Worm (Caenorhabditis elegans) whole organism, late embryonic: ENCODE data around the gene slc-17.4.
A peak's percentile ranks its signal among the peaks of the same experiment; 100 is the strongest.

ENCODE experiments used
- C38D4.7 ChIP-seq: fragments of 200-800 bp; sonication (Bioruptor generic); optimal IDR thresholded peaks from 2 replicates; lab custom pipeline; 2018; ENCODE audit warnings: mild to moderate bottlenecking, missing genetic modification characterization, moderate library complexity, missing compliant biosample characterization
- K02D7.2 ChIP-seq: sonication (generic microtip); optimal IDR thresholded peaks from 2 replicates; lab custom pipeline; 2017; ENCODE audit warnings: mild to moderate bottlenecking, missing genetic modification characterization, missing compliant biosample characterization
- K09A11.1 ChIP-seq: sonication (generic microtip); optimal IDR thresholded peaks from 2 replicates; lab custom pipeline; 2017; ENCODE audit warnings: antibody characterized with exemption, mild to moderate bottlenecking, missing genetic modification characterization, missing compliant biosample characterization; ENCODE audit not compliant: insufficient read depth
- T23F11.4 ChIP-seq: fragments of 200-800 bp; sonication (Bioruptor generic); optimal IDR thresholded peaks from 2 replicates; lab custom pipeline; 2018; ENCODE audit warnings: mild to moderate bottlenecking, missing genetic modification characterization, missing compliant biosample characterization
- Y22D7AL.16 ChIP-seq: sonication (generic microtip); optimal IDR thresholded peaks from 2 replicates; lab custom pipeline; 2016; ENCODE audit warnings: missing genetic modification characterization, missing compliant biosample characterization
- ahr-1 ChIP-seq: sonication (generic microtip); optimal IDR thresholded peaks from 2 replicates; lab custom pipeline; 2016; ENCODE audit warnings: missing genetic modification characterization, missing compliant biosample characterization
- ama-1 ChIP-seq: fragments of 150-350 bp; optimal IDR thresholded peaks from 2 replicates; lab custom pipeline; 2014
- ceh-18 ChIP-seq: sonication (generic microtip); optimal IDR thresholded peaks from 2 replicates; lab custom pipeline; 2016; ENCODE audit warnings: missing genetic modification characterization, missing compliant biosample characterization
- ceh-19 ChIP-seq: fragments of 200-800 bp; sonication (Bioruptor generic); optimal IDR thresholded peaks from 2 replicates; lab custom pipeline; 2018; ENCODE audit warnings: mild to moderate bottlenecking, missing genetic modification characterization, missing compliant biosample characterization
- ceh-2 ChIP-seq: sonication (generic microtip); optimal IDR thresholded peaks from 2 replicates; lab custom pipeline; 2016; ENCODE audit warnings: missing genotype, missing genetic modification characterization, missing compliant biosample characterization
- ceh-22 ChIP-seq: sonication (generic microtip); optimal IDR thresholded peaks from 2 replicates; lab custom pipeline; 2017; ENCODE audit warnings: missing biosample characterization, missing genetic modification characterization
- ceh-24 ChIP-seq: sonication (generic microtip); optimal IDR thresholded peaks from 2 replicates; lab custom pipeline; 2016; ENCODE audit warnings: mild to moderate bottlenecking, missing genetic modification characterization, missing compliant biosample characterization
- ceh-30 ChIP-seq: fragments of 150-350 bp; optimal IDR thresholded peaks from 2 replicates; lab custom pipeline; 2014; ENCODE audit warnings: missing biosample characterization, missing genetic modification characterization
- ceh-31 ChIP-seq: sonication (generic microtip); optimal IDR thresholded peaks from 2 replicates; lab custom pipeline; 2016; ENCODE audit warnings: missing genetic modification characterization, missing compliant biosample characterization
- ceh-45 ChIP-seq: fragments of 200-800 bp; sonication (Bioruptor generic); IDR thresholded peaks from 2 replicates; pipeline ENCODE4 v1.3.6; 2022; ENCODE audit warnings: missing genetic modification reagents, missing genetic modification characterization, missing compliant biosample characterization
- ceh-48 ChIP-seq: sonication (generic microtip); optimal IDR thresholded peaks from 2 replicates; lab custom pipeline; 2016; ENCODE audit warnings: missing genetic modification characterization, inconsistent platforms, missing compliant biosample characterization
- che-1 ChIP-seq: sonication (generic microtip); optimal IDR thresholded peaks from 2 replicates; lab custom pipeline; 2016; ENCODE audit warnings: mild to moderate bottlenecking, missing genetic modification characterization, missing compliant biosample characterization
- dmd-4 ChIP-seq: sonication (generic microtip); optimal IDR thresholded peaks from 2 replicates; lab custom pipeline; 2016; ENCODE audit warnings: borderline replicate concordance, missing genetic modification characterization, missing compliant biosample characterization
- elt-2 ChIP-seq: sonication (generic microtip); optimal IDR thresholded peaks from 2 replicates; lab custom pipeline; 2016; ENCODE audit warnings: missing genetic modification reagents, missing genetic modification characterization, missing compliant biosample characterization
- elt-4 ChIP-seq: sonication (generic microtip); optimal IDR thresholded peaks from 2 replicates; lab custom pipeline; 2016; ENCODE audit warnings: missing genetic modification characterization, missing compliant biosample characterization
- ets-4 ChIP-seq: sonication (generic microtip); optimal IDR thresholded peaks from 2 replicates; lab custom pipeline; 2016; ENCODE audit warnings: missing genetic modification characterization, missing compliant biosample characterization
- eyg-1 ChIP-seq: sonication (generic microtip); optimal IDR thresholded peaks from 2 replicates; lab custom pipeline; 2016; ENCODE audit warnings: missing genotype, missing genetic modification characterization, missing compliant biosample characterization
- fax-1 ChIP-seq: sonication (generic microtip); optimal IDR thresholded peaks from 2 replicates; lab custom pipeline; 2016; ENCODE audit warnings: missing genotype, missing genetic modification characterization, missing compliant biosample characterization
- fkh-6 ChIP-seq: sonication (generic microtip); optimal IDR thresholded peaks from 2 replicates; lab custom pipeline; 2016; ENCODE audit warnings: missing genetic modification characterization, missing compliant biosample characterization
- gmeb-2 ChIP-seq: sonication (generic microtip); optimal IDR thresholded peaks from 2 replicates; lab custom pipeline; 2016; ENCODE audit warnings: missing genetic modification characterization, inconsistent platforms, missing compliant biosample characterization
- hlh-15 ChIP-seq: sonication (generic microtip); optimal IDR thresholded peaks from 2 replicates; lab custom pipeline; 2016; ENCODE audit warnings: missing genetic modification characterization, missing compliant biosample characterization
- hlh-8 ChIP-seq: sonication (generic microtip); optimal IDR thresholded peaks from 2 replicates; lab custom pipeline; 2016; ENCODE audit warnings: missing genotype, missing genetic modification characterization, missing compliant biosample characterization
- lin-11 ChIP-seq: fragments of 200-800 bp; sonication (Bioruptor generic); optimal IDR thresholded peaks from 2 replicates; lab custom pipeline; 2018; ENCODE audit warnings: mild to moderate bottlenecking, missing genetic modification characterization, missing compliant biosample characterization
- mec-3 ChIP-seq: sonication (generic microtip); optimal IDR thresholded peaks from 2 replicates; lab custom pipeline; 2016; ENCODE audit warnings: borderline replicate concordance, missing genetic modification characterization, missing compliant biosample characterization
- npax-4 ChIP-seq: sonication (generic microtip); optimal IDR thresholded peaks from 2 replicates; lab custom pipeline; 2016; ENCODE audit warnings: missing genetic modification characterization, missing compliant biosample characterization
- odd-2 ChIP-seq: sonication (generic microtip); optimal IDR thresholded peaks from 2 replicates; lab custom pipeline; 2017; ENCODE audit warnings: antibody characterized with exemption, mild to moderate bottlenecking, missing genetic modification characterization, missing compliant biosample characterization
- pag-3 ChIP-seq: sonication (generic microtip); optimal IDR thresholded peaks from 2 replicates; lab custom pipeline; 2016; ENCODE audit warnings: missing compliant biosample characterization, missing genetic modification characterization, borderline replicate concordance
- pat-9 ChIP-seq: fragments of 200-800 bp; sonication (Bioruptor generic); optimal IDR thresholded peaks from 2 replicates; lab custom pipeline; 2018; ENCODE audit warnings: mild to moderate bottlenecking, missing genetic modification characterization, moderate library complexity, missing compliant biosample characterization
- pha-4 ChIP-seq: fragments of 150-350 bp; optimal IDR thresholded peaks from 2 replicates; lab custom pipeline; 2018; ENCODE audit warnings: missing biosample characterization, missing genetic modification reagents, missing genetic modification characterization
- pqm-1 ChIP-seq: sonication (generic microtip); optimal IDR thresholded peaks from 2 replicates; lab custom pipeline; 2016; ENCODE audit warnings: missing genetic modification characterization, missing compliant biosample characterization
- pros-1 ChIP-seq: fragments of 150-350 bp; optimal IDR thresholded peaks from 2 replicates; lab custom pipeline; 2014; ENCODE audit warnings: missing biosample characterization, missing genetic modification reagents, missing genetic modification characterization
- ref-2 ChIP-seq: sonication (generic microtip); optimal IDR thresholded peaks from 2 replicates; lab custom pipeline; 2016; ENCODE audit warnings: missing genetic modification characterization, missing compliant biosample characterization
- rnt-1 ChIP-seq: sonication (generic microtip); optimal IDR thresholded peaks from 2 replicates; lab custom pipeline; 2016; ENCODE audit warnings: missing genetic modification characterization, missing compliant biosample characterization
- sdc-2 ChIP-seq: sonication (generic microtip); optimal IDR thresholded peaks from 2 replicates; lab custom pipeline; 2016; ENCODE audit warnings: missing genotype, missing genetic modification characterization, missing compliant biosample characterization
- sox-4 ChIP-seq: sonication (generic microtip); optimal IDR thresholded peaks from 2 replicates; lab custom pipeline; 2017; ENCODE audit warnings: mild to moderate bottlenecking, missing genetic modification characterization, inconsistent platforms, missing compliant biosample characterization
- syd-9 ChIP-seq: sonication (generic microtip); optimal IDR thresholded peaks from 2 replicates; lab custom pipeline; 2016; ENCODE audit warnings: mild to moderate bottlenecking, missing genetic modification characterization, moderate library complexity, missing compliant biosample characterization
- tbx-2 ChIP-seq: sonication (generic microtip); optimal IDR thresholded peaks from 2 replicates; lab custom pipeline; 2016; ENCODE audit warnings: missing genetic modification characterization, missing compliant biosample characterization
- ttx-3 ChIP-seq: sonication (generic microtip); optimal IDR thresholded peaks from 2 replicates; lab custom pipeline; 2016; ENCODE audit warnings: missing genetic modification reagents, missing genetic modification characterization, missing compliant biosample characterization
- unc-42 ChIP-seq: sonication (generic microtip); optimal IDR thresholded peaks from 2 replicates; lab custom pipeline; 2016; ENCODE audit warnings: missing genotype, missing genetic modification characterization, missing compliant biosample characterization
- unc-55 ChIP-seq: sonication (generic microtip); optimal IDR thresholded peaks from 2 replicates; lab custom pipeline; 2017; ENCODE audit warnings: missing biosample characterization, missing genetic modification reagents, missing genetic modification characterization
- zip-5 ChIP-seq: sonication (generic microtip); optimal IDR thresholded peaks from 2 replicates; lab custom pipeline; 2016; ENCODE audit warnings: missing genetic modification characterization, missing compliant biosample characterization
- ztf-16 ChIP-seq: sonication (generic microtip); optimal IDR thresholded peaks from 2 replicates; lab custom pipeline; 2017; ENCODE audit warnings: missing genetic modification characterization, missing compliant biosample characterization

Gene slc-17.4

DNA sequence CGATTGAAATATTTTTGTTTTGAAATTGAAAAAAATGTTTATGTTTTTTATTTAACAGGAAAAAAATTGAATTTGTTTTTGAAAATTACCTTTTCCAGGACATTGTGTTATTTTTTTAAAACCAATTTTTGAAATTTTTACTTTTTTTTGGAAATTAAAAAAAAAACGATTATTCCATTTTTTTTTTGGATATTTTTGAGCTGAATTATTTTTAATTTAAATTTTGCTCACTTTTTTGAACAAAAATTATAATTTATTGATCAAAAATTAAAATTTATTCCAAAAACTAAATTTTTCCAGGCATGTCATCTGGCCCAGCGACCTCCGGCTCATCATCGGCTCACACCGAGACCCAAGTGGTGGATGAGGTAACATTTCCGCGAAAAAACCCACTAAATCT, 36.5 kb downstream of the slc-17.4 start, which contains the start of gene gtf-2E1:
gtf-2E1 (plus strand) TSS at position 301 of the 400 bp plus-strand sequence.
- TF ChIP-seq ztf-16 (no peak), lin-11 (tag; lab: Kevin White, UChicago) (no peak), tbx-2 (tag; lab: Kevin White, UChicago) (no peak), odd-2 (no peak), pqm-1 (tag; lab: Kevin White, UChicago) (no peak), ahr-1 (tag; lab: Kevin White, UChicago) (no peak), ceh-31 (tag; lab: Kevin White, UChicago) (no peak), sox-4 (tag; lab: Kevin White, UChicago) (no peak), hlh-8 (tag; lab: Kevin White, UChicago) (no peak), ceh-22 (tag; lab: Kevin White, UChicago) (no peak), ceh-48 (tag; lab: Kevin White, UChicago) (no peak), ceh-19 (no peak), mec-3 (no peak), unc-42 (tag; lab: Kevin White, UChicago) (no peak), fax-1 (no peak), ets-4 (tag; lab: Kevin White, UChicago) (no peak), rnt-1 (tag; lab: Kevin White, UChicago) (no peak), ttx-3 (tag; lab: Kevin White, UChicago) (no peak)

ce11 chrIV:17253435-17253834, 38.1 kb downstream of the slc-17.4 start:
- TF ChIP-seq ceh-24 (tag; lab: Kevin White, UChicago) (no peak), zip-5 (no peak), K09A11.1 (tag; lab: Kevin White, UChicago) (no peak), ceh-2 (tag; lab: Kevin White, UChicago) (no peak), ama-1 (lab: Kevin White, UChicago) (no peak), elt-4 (tag; lab: Kevin White, UChicago) (no peak)

DNA sequence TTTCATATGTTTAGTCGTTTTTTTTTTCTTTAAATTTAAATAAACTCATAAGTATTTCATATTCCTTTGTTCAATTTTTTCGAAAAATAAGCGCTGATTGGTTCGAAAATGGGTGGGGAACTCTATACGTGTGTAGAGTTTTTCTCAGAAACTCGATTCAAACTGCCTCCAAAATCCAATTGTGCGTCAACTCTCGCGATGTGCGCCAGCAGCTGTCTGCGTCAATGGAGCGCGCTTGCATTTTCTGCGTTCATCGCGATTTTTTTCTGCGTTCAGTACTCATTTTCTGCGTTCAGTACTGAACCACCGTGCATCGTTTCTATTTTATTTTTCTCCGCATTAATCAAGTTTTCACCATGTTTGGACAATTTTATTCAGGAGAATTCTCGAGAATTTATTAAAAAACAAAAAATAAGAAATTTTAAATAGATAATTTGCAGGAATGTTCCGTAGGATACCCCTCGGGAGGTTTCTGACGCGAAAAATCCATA, 41.8 kb downstream of the slc-17.4 start, which contains the start of gene eelo-2:
eelo-2 (plus strand) TSS at position 441 of the 491 bp plus-strand sequence.
- TF ChIP-seq tbx-2 (tag; lab: Kevin White, UChicago) (peak; percentile 87), eyg-1 (tag; lab: Kevin White, UChicago) (no peak), fkh-6 (tag; lab: Kevin White, UChicago) (peak; percentile 9), hlh-15 (tag; lab: Kevin White, UChicago) (no peak), Y22D7AL.16 (peak; percentile 10), pat-9 (tag; lab: Kevin White, UChicago) (peak; percentile 51), dmd-4 (tag; lab: Kevin White, UChicago) (peak; percentile 45), npax-4 (tag; lab: Kevin White, UChicago) (no peak), ceh-30 (tag; lab: Kevin White, UChicago) (peak; percentile 99), ceh-24 (tag; lab: Kevin White, UChicago) (no peak), syd-9 (tag; lab: Kevin White, UChicago) (peak; percentile 22), ref-2 (peak; percentile 82), che-1 (tag; lab: Kevin White, UChicago) (no peak), odd-2 (no peak), K02D7.2 (tag; lab: Kevin White, UChicago) (no peak), pqm-1 (tag; lab: Kevin White, UChicago) (peak; percentile 84), ttx-3 (tag; lab: Kevin White, UChicago) (peak; percentile 6), T23F11.4 (GFP tag; lab: Kevin White, UChicago) (no peak), elt-2 (tag; lab: Kevin White, UChicago) (peak; percentile 72), elt-4 (tag; lab: Kevin White, UChicago) (no peak), gmeb-2 (tag; lab: Kevin White, UChicago) (peak; percentile 54), ceh-18 (tag; lab: Kevin White, UChicago) (peak; percentile 94), unc-42 (tag; lab: Kevin White, UChicago) (peak; percentile 89), fax-1 (no peak), C38D4.7 (GFP tag; lab: Kevin White, UChicago) (no peak), hlh-8 (tag; lab: Kevin White, UChicago) (peak; percentile 20), ceh-45 (no peak), unc-55 (peak; percentile 83), K09A11.1 (tag; lab: Kevin White, UChicago) (peak; percentile 40), pros-1 (tag; lab: Kevin White, UChicago) (peak; percentile 92), rnt-1 (tag; lab: Kevin White, UChicago) (peak; percentile 68), sdc-2 (tag; lab: Kevin White, UChicago) (peak; percentile 46), pha-4 (no peak), ama-1 (lab: Kevin White, UChicago) (no peak), pag-3 (tag; lab: Kevin White, UChicago) (no peak), mec-3 (no peak)
